Fruit fly (Drosophila melanogaster): ENCODE measurements around the gene wit.

dm6 chr3L:4072717-4073116, 1.2 kb upstream of the wit start:
- peak; percentile 74 to 76 for TF ChIP-seq CTCF (optimal IDR thresholded peaks at IDR 0.05)
- no peak for TF ChIP-seq CG8478 (optimal IDR thresholded peaks at IDR 0.05)

All from S2 (cell line).